Fruit fly (Drosophila melanogaster): ENCODE data around the gene nau.

DNA sequence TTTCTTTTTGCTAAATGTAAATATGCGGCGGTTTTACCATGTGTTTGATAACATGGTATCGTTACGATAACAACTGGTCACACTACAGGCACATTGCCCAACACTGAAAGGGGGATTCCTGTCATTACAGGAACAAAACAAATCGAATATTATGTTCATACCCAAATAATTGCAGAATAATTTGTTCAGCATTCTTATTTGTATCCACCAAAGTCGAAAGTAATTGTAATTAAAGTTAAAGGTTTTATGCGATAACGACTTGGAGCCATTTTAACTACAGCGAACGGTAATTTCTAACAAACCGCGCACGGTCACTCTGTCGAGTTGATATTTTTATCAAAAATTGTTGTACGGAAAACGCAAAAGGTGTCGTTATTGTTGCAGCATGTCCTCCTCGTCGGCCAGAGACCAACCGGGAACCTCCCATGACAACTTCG, 49.3 kb upstream of the nau start, which contains the start of the genes CG10214 and CG10375:
- TF ChIP-seq Myc (optimal IDR thresholded peaks at IDR 0.05) (no peak), h (optimal IDR thresholded peaks at IDR 0.05) (no peak), Sin3A (optimal IDR thresholded peaks at IDR 0.05) (no peak), ttk (optimal IDR thresholded peaks at IDR 0.05) (no peak)
